Worm (Caenorhabditis elegans) whole organism, L4/young adult: ENCODE measurements around the gene clec-32.

Source experiments
- W03F9.2 ChIP-seq: fragments of 150-350 bp; optimal IDR thresholded peaks from 2 replicates; lab custom pipeline; 2014; ENCODE audit warnings: missing biosample characterization, missing genetic modification characterization
- him-1 ChIP-seq: sonication (generic microtip); optimal IDR thresholded peaks from 2 replicates; lab custom pipeline; 2016; ENCODE audit warnings: missing genotype, missing genetic modification reagents, missing genetic modification characterization, missing compliant biosample characterization

- TF ChIP-seq him-1 (tag; lab: Kevin White, UChicago) (no peak), W03F9.2 (tag; lab: Kevin White, UChicago) (no peak)
These were observed 27.9 kb downstream of the clec-32 start for ce11 chrV:16833672-16834071.
